Fruit fly (Drosophila melanogaster): ENCODE data around the gene path.

path gene

DNA sequence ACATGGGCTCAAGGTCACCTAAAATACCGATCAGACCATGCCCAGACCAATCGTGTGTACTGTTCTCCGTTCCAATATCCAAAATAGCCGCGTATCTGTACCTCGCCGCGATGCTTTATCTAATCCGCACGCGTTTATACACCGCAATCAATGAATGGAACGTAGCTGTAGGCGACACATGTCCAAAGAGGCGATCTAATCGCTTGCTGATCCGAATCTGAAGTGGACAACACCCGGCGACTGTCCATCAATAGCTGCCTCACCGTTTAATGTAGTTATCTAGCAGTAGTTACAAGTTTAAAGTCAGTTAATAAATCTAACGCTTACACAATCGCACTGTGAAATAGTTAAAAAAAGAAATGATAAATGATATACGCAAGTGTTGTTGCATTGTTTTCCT, 52.7 kb downstream of the path start:
- TF ChIP-seq noc (tag; optimal IDR thresholded peaks at IDR 0.05), result no peak

DNA sequence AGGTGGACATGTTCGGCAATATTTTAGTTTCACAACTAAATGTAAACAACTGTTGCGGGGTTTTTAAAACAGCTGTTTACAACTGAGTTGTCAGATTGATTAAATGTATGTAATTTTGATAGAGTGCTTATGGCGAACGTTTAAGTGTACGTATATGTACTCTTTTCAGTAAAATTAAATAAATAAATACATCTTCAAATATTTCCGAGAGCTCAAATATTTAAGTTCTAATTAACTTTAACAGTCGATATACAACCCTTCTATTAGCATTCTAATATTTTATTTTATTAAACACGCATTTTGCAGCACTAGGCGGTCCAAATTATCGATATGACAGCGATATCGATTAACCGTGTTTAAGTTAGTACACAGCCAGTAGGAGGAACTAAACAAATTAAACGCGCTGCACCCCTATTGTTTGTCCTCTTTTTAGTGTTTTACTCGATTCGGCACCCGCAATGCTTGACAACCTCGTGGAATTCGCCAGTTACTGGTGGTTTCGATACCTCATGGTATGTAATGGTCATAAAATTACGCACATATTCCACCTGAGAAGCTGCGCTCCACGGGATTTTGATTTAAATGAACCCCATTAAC, 53.5 kb downstream of the path start, which contains the start of the genes CG3448 and ghi:
Gene CG3448, minus strand, starts transcription at position 51 of the 597 bp plus-strand sequence.
Gene ghi, plus strand, starts transcription at position 355 of the 597 bp plus-strand sequence.
- TF ChIP-seq noc (tag; optimal IDR thresholded peaks at IDR 0.05), result peak; percentile 56

DNA sequence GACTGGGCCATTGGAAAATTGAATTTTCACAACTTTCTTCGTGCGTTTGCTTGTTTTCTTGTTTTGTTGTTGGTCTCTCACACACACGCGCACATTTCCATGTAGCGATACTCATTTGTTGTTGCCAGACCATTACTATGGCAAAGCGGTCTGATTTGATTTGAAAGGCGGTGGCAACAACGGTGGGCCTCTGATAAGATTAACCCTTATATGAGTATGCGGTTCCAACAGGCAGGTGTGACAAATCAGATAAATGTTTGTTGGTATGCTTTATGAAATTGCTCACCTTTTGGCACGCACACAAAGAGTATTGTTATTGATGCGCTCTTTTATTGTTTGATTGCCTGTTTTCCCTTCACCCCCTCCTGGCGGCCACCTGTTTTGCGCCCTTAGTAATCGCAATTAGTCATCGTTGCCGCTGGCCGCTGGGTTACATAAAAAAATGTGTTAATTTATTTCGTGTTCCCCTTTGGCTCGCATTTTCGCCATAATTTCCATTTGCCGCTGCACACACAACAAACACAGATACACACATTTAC, 57.8 kb downstream of the path start:
- peak; percentile 64 for TF ChIP-seq noc (tag; optimal IDR thresholded peaks at IDR 0.05)

DNA sequence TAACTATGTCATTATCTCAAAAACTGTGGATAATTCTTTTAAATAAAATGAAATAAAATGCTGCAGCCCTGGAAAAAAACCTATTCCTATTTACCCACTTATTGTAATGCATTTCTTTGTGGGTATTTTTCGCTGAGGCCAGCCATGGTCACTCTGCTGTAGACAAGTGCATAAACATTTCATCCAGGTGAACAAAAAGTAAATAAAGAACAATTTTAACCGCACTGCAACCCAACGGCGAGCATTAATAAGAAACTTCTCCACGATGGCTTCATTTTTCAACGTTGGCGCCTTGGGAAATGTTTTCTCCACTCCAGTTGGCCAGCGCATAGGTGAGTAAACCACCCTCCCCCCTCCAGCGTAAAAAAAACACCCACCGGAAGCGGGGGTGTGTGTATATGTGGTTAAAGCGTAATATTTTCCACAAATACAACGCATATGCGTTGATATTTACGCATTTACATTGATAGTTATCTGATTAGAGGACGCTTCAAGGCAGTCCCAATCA, 58.3 kb downstream of the path start, which contains the start of gene CG3529:
Gene CG3529, plus strand, starts transcription at position 134 of the 508 bp plus-strand sequence.
- TF ChIP-seq noc (tag; optimal IDR thresholded peaks at IDR 0.05), result peak; percentile 11
